Worm (Caenorhabditis elegans): ENCODE data around the gene cat-4.
A peak's percentile ranks its signal among the peaks of the same experiment; 100 is the strongest.

- TF ChIP-seq B0261.1 (tag; optimal IDR thresholded peaks at IDR 0.05) (no peak), ztf-22 (GFP tag; optimal IDR thresholded peaks at IDR 0.05) (no peak), ztf-6 (GFP tag; IDR thresholded peaks at IDR 0.05) (no peak), F57C9.4 (tag; optimal IDR thresholded peaks at IDR 0.05) (no peak), ama-1 (optimal IDR thresholded peaks at IDR 0.05) (no peak), ama-1 (GFP tag; optimal IDR thresholded peaks at IDR 0.05) (no peak), nhr-179 (tag; optimal IDR thresholded peaks at IDR 0.05) (no peak), nfya-1 (tag; optimal IDR thresholded peaks at IDR 0.05; ENCODE audit: borderline replicate concordance, insufficient read depth) (no peak), atf-7 (tag; optimal IDR thresholded peaks at IDR 0.05) (peak; percentile 2), ztf-3 (GFP tag; optimal IDR thresholded peaks at IDR 0.05) (no peak), pha-4 (tag; optimal IDR thresholded peaks at IDR 0.05) (no peak), fkh-3 (tag; optimal IDR thresholded peaks at IDR 0.05) (no peak), lin-54 (GFP tag; optimal IDR thresholded peaks at IDR 0.05) (peak; percentile 84), bed-2 (GFP tag; IDR thresholded peaks at IDR 0.05) (no peak)
Observed at ce11 chrV:10578938-10579337, 14.3 kb downstream of the cat-4 start, which contains the start of the genes erh-1 and lpd-9.

All from whole organism, young adult.